Worm (Caenorhabditis elegans): ENCODE measurements around the gene F47C12.6.
A peak's percentile ranks its signal among the peaks of the same experiment; 100 is the strongest.

F47C12.6 gene

ce11 chrIV:4018692-4019387 is 25.6 kb upstream of the F47C12.6 start:
- TF ChIP-seq mdl-1 (tag; optimal IDR thresholded peaks at IDR 0.05) (no peak), sma-9 (GFP tag; optimal IDR thresholded peaks at IDR 0.05) (peak; percentile 14), sma-9 (tag; optimal IDR thresholded peaks at IDR 0.05) (no peak), nhr-25 (tag; optimal IDR thresholded peaks at IDR 0.05) (no peak), mab-5 (tag; optimal IDR thresholded peaks at IDR 0.05) (no peak), nhr-77 (tag; optimal IDR thresholded peaks at IDR 0.05) (no peak), blmp-1 (tag; optimal IDR thresholded peaks at IDR 0.05; ENCODE audit: insufficient read depth) (peak; percentile 5), ceh-16 (tag; optimal IDR thresholded peaks at IDR 0.05) (no peak), lsy-2 (tag; optimal IDR thresholded peaks at IDR 0.05) (peak in 1 of 2 experiments; percentile 1)

- no peak for TF ChIP-seq unc-55 (GFP tag; optimal IDR thresholded peaks at IDR 0.05)
- TF ChIP-seq lin-39 (tag; optimal IDR thresholded peaks at IDR 0.05) = no peak
- TF ChIP-seq mab-5 (tag; optimal IDR thresholded peaks at IDR 0.05) = no peak
- TF ChIP-seq R02D3.7 (tag; optimal IDR thresholded peaks at IDR 0.05) = no peak
- no peak for TF ChIP-seq sem-4 (tag; optimal IDR thresholded peaks at IDR 0.05)
- no peak for TF ChIP-seq alr-1 (tag; optimal IDR thresholded peaks at IDR 0.05)
- no peak for TF ChIP-seq nhr-129 (tag; optimal IDR thresholded peaks at IDR 0.05)
Measured at ce11 chrIV:4016723-4017122, 23.5 kb upstream of the F47C12.6 start.

ce11 chrIV:4015660-4016059 is 22.5 kb upstream of the F47C12.6 start:
- TF ChIP-seq ceh-16 (tag; optimal IDR thresholded peaks at IDR 0.05) (no peak), elt-1 (tag; optimal IDR thresholded peaks at IDR 0.05) (no peak), mbf-1 (tag; optimal IDR thresholded peaks at IDR 0.05) (no peak), Y55F3AM.14 (GFP tag; optimal IDR thresholded peaks at IDR 0.05) (no peak), lin-39 (tag; optimal IDR thresholded peaks at IDR 0.05) (no peak), nhr-237 (tag; optimal IDR thresholded peaks at IDR 0.05) (no peak), ztf-11 (tag; optimal IDR thresholded peaks at IDR 0.05) (no peak), lin-11 (tag; optimal IDR thresholded peaks at IDR 0.05) (no peak), nhr-10 (tag; optimal IDR thresholded peaks at IDR 0.05) (no peak), gmeb-1 (tag; optimal IDR thresholded peaks at IDR 0.05) (no peak), ZK546.5 (tag; optimal IDR thresholded peaks at IDR 0.05) (no peak), ceh-82 (tag; optimal IDR thresholded peaks at IDR 0.05) (no peak), C34F6.9 (tag; optimal IDR thresholded peaks at IDR 0.05) (no peak), mab-5 (tag; optimal IDR thresholded peaks at IDR 0.05) (no peak), crh-2 (tag; optimal IDR thresholded peaks at IDR 0.05) (no peak), peb-1 (tag; optimal IDR thresholded peaks at IDR 0.05) (no peak), lsy-2 (tag; optimal IDR thresholded peaks at IDR 0.05) (no peak), nhr-23 (tag; optimal IDR thresholded peaks at IDR 0.05) (no peak), nhr-11 (tag; optimal IDR thresholded peaks at IDR 0.05) (no peak)

- TF ChIP-seq unc-55 (GFP tag; optimal IDR thresholded peaks at IDR 0.05) = peak; percentile 5
- no peak for TF ChIP-seq R02D3.7 (tag; optimal IDR thresholded peaks at IDR 0.05)
- TF ChIP-seq F13H6.1 (tag; optimal IDR thresholded peaks at IDR 0.05) = no peak
- TF ChIP-seq skn-1 (tag; optimal IDR thresholded peaks at IDR 0.05) = no peak
- TF ChIP-seq nhr-25 (tag; optimal IDR thresholded peaks at IDR 0.05) = peak; percentile 14
- no peak for TF ChIP-seq alr-1 (tag; optimal IDR thresholded peaks at IDR 0.05)
- no peak for TF ChIP-seq peb-1 (tag; optimal IDR thresholded peaks at IDR 0.05)
Measured at ce11 chrIV:4014341-4014826, 21.2 kb upstream of the F47C12.6 start.

- no peak for TF ChIP-seq R02D3.7 (tag; optimal IDR thresholded peaks at IDR 0.05)
- no peak for TF ChIP-seq fos-1 (tag; optimal IDR thresholded peaks at IDR 0.05)
- TF ChIP-seq peb-1 (tag; optimal IDR thresholded peaks at IDR 0.05) = no peak
- TF ChIP-seq skn-1 (tag; optimal IDR thresholded peaks at IDR 0.05) = no peak
Measured at ce11 chrIV:4013621-4014020, 20.4 kb upstream of the F47C12.6 start.

- TF ChIP-seq nhr-25 (tag; optimal IDR thresholded peaks at IDR 0.05) (no peak), fos-1 (tag; optimal IDR thresholded peaks at IDR 0.05) (no peak), nhr-129 (tag; optimal IDR thresholded peaks at IDR 0.05) (no peak), dmd-4 (tag; optimal IDR thresholded peaks at IDR 0.05) (no peak), R02D3.7 (tag; optimal IDR thresholded peaks at IDR 0.05) (no peak), peb-1 (tag; optimal IDR thresholded peaks at IDR 0.05) (no peak), ceh-82 (tag; optimal IDR thresholded peaks at IDR 0.05) (no peak), skn-1 (tag; optimal IDR thresholded peaks at IDR 0.05) (no peak), ztf-1 (GFP tag; conservative IDR thresholded peaks at IDR 0.05) (no peak), nhr-6 (tag; optimal IDR thresholded peaks at IDR 0.05) (no peak), sma-9 (GFP tag; optimal IDR thresholded peaks at IDR 0.05) (no peak), sma-9 (tag; optimal IDR thresholded peaks at IDR 0.05) (no peak), snpc-4 (tag; optimal IDR thresholded peaks at IDR 0.05) (no peak), nhr-23 (tag; optimal IDR thresholded peaks at IDR 0.05) (no peak), egl-27 (tag; optimal IDR thresholded peaks at IDR 0.05) (no peak)
Measured at ce11 chrIV:4009923-4010322, 16.7 kb upstream of the F47C12.6 start.

All from whole organism, L2 larva.